Fruit fly (Drosophila melanogaster) S2 (cell line): ENCODE measurements around the gene Bx42.

Source experiments
- CG8478 ChIP-seq: fragments of >200 bp; optimal IDR thresholded peaks from 2 replicates; lab custom pipeline; 2018
- CTCF ChIP-seq, 2 experiments: fragments of >200 bp; optimal IDR thresholded peaks; 2 replicates each; lab custom pipeline; 2018

dm6 chrX:9129436-9129835, 23.0 kb upstream of the Bx42 start:
- no peak for TF ChIP-seq CTCF (optimal IDR thresholded peaks at IDR 0.05; lab: Kevin White, UChicago)
- no peak for TF ChIP-seq CG8478
